Fruit fly (Drosophila melanogaster) whole organism, embryonic: ENCODE results near the gene CG14668.

Experiments
- Abd-B ChIP-seq: fragments of 200-800 bp; sonication (Bioruptor generic); optimal IDR thresholded peaks from 2 replicates; lab custom pipeline; 2018; ENCODE audit warnings: missing biosample characterization, mild to moderate bottlenecking, missing genetic modification characterization, moderate library complexity
- Aef1 ChIP-seq: fragments of 200-800 bp; sonication (Bioruptor generic); IDR thresholded peaks from 3 replicates; pipeline ENCODE4 v1.3.6; 2022; ENCODE audit warnings: missing biosample characterization, missing genetic modification characterization
- Bteb2 ChIP-seq: fragments of 200-800 bp; sonication (Bioruptor generic); optimal IDR thresholded peaks from 2 replicates; lab custom pipeline; 2016; ENCODE audit warnings: missing biosample characterization, missing genetic modification characterization
- CG12744 ChIP-seq: fragments of 200-800 bp; sonication (Bioruptor generic); optimal IDR thresholded peaks from 2 replicates; lab custom pipeline; 2016; ENCODE audit warnings: missing biosample characterization, missing genetic modification characterization
- CG13287 ChIP-seq: fragments of 200-800 bp; sonication (Bioruptor generic); IDR thresholded peaks from 2 replicates; pipeline ENCODE4 v1.3.6; 2022; ENCODE audit warnings: missing biosample characterization, missing genetic modification characterization; ENCODE audit not compliant: partially characterized antibody
- CG13624 ChIP-seq: fragments of 200-800 bp; sonication (Bioruptor generic); optimal IDR thresholded peaks from 2 replicates; lab custom pipeline; 2016; ENCODE audit warnings: missing biosample characterization, missing genetic modification characterization
- CG15269 ChIP-seq: fragments of 200-800 bp; sonication (Bioruptor generic); optimal IDR thresholded peaks from 2 replicates; lab custom pipeline; 2018; ENCODE audit warnings: missing biosample characterization, mild to moderate bottlenecking, missing genetic modification characterization, moderate library complexity
- CG15479 ChIP-seq: fragments of 200-800 bp; sonication (Bioruptor generic); optimal IDR thresholded peaks from 3 replicates; lab custom pipeline; 2019; ENCODE audit warnings: missing biosample characterization, mild to moderate bottlenecking, missing genetic modification characterization, moderate library complexity
- CG15514 ChIP-seq: fragments of 200-800 bp; sonication (Bioruptor generic); optimal IDR thresholded peaks from 3 replicates; lab custom pipeline; 2017; ENCODE audit warnings: missing biosample characterization, missing genetic modification characterization, mild to moderate bottlenecking, moderate library complexity, missing genetic modification reagents
- CG1602 ChIP-seq: fragments of 200-800 bp; sonication (Bioruptor generic); optimal IDR thresholded peaks from 3 replicates; lab custom pipeline; 2016; ENCODE audit warnings: missing biosample characterization, missing genetic modification characterization
- CG17829 ChIP-seq: fragments of 200-800 bp; optimal IDR thresholded peaks from 2 replicates; lab custom pipeline; 2019; ENCODE audit warnings: missing biosample characterization, mild to moderate bottlenecking, missing genetic modification characterization, moderate library complexity
- CG31365 ChIP-seq: fragments of 200-800 bp; sonication (Bioruptor generic); optimal IDR thresholded peaks from 2 replicates; lab custom pipeline; 2018; ENCODE audit warnings: missing biosample characterization, mild to moderate bottlenecking, missing genetic modification characterization
- CG34376 ChIP-seq: fragments of 200-800 bp; sonication (Bioruptor generic); optimal IDR thresholded peaks from 2 replicates; lab custom pipeline; 2018; ENCODE audit warnings: missing biosample characterization, mild to moderate bottlenecking, missing genetic modification characterization
- CG4404 ChIP-seq: fragments of 200-800 bp; sonication (Bioruptor generic); IDR thresholded peaks from 2 replicates; pipeline ENCODE4 v1.3.6; 2022; ENCODE audit warnings: missing biosample characterization, missing genetic modification characterization
- CG6175 ChIP-seq: fragments of 200-800 bp; sonication (Bioruptor generic); IDR thresholded peaks from 3 replicates; pipeline ENCODE4 v1.3.6; 2022; ENCODE audit warnings: missing biosample characterization, missing genetic modification characterization
- CG6765 ChIP-seq: fragments of 200-800 bp; sonication (Bioruptor generic); optimal IDR thresholded peaks from 3 replicates; lab custom pipeline; 2017; ENCODE audit warnings: missing biosample characterization, mild to moderate bottlenecking, missing genetic modification characterization
- CG6791 ChIP-seq: fragments of 200-800 bp; sonication (Bioruptor generic); IDR thresholded peaks from 3 replicates; pipeline ENCODE4 v1.3.6; 2022; ENCODE audit warnings: missing biosample characterization, missing genetic modification characterization; ENCODE audit not compliant: partially characterized antibody
- CG8944 ChIP-seq: fragments of 200-800 bp; sonication (Bioruptor generic); optimal IDR thresholded peaks from 3 replicates; lab custom pipeline; 2016; ENCODE audit warnings: missing biosample characterization, missing genetic modification characterization
- CG9876 ChIP-seq: fragments of 200-800 bp; sonication (Bioruptor generic); optimal IDR thresholded peaks from 2 replicates; lab custom pipeline; 2016; ENCODE audit warnings: missing biosample characterization, missing genetic modification characterization
- CG9932 ChIP-seq: fragments of 200-800 bp; sonication (Bioruptor generic); IDR thresholded peaks from 2 replicates; pipeline ENCODE4 v1.3.6; 2022; ENCODE audit warnings: missing biosample characterization, missing genetic modification characterization
- CTCF ChIP-seq: fragments of 200-800 bp; sonication (Bioruptor generic); optimal IDR thresholded peaks from 2 replicates; lab custom pipeline; 2017; ENCODE audit warnings: missing biosample characterization, mild to moderate bottlenecking, missing genetic modification characterization, moderate library complexity
- Deaf1 ChIP-seq: fragments of 200-800 bp; optimal IDR thresholded peaks from 3 replicates; lab custom pipeline; 2019; ENCODE audit warnings: missing biosample characterization, mild to moderate bottlenecking, missing genetic modification characterization, moderate library complexity
- Dip2 ChIP-seq: fragments of 200-800 bp; sonication (Bioruptor generic); IDR thresholded peaks from 2 replicates; pipeline ENCODE4 v1.3.6; 2022; ENCODE audit warnings: missing biosample characterization, missing genetic modification characterization
- Drgx ChIP-seq: fragments of 200-800 bp; sonication (Bioruptor generic); IDR thresholded peaks from 2 replicates; pipeline ENCODE4 v1.3.6; 2022; ENCODE audit warnings: missing biosample characterization, missing genetic modification characterization
- H15 ChIP-seq: fragments of 200-800 bp; sonication (Bioruptor generic); IDR thresholded peaks from 3 replicates; pipeline ENCODE4 v1.3.6; 2022; ENCODE audit warnings: missing biosample characterization, missing genetic modification characterization
- Hr39 ChIP-seq: fragments of >200 bp; optimal IDR thresholded peaks from 2 replicates; lab custom pipeline; 2017
- Lpt ChIP-seq: fragments of >200 bp; optimal IDR thresholded peaks from 2 replicates; lab custom pipeline; 2018; ENCODE audit warnings: missing biosample characterization, missing genetic modification characterization
- MTF-1 ChIP-seq: fragments of 200-800 bp; sonication (Bioruptor generic); optimal IDR thresholded peaks from 2 replicates; lab custom pipeline; 2018; ENCODE audit warnings: missing biosample characterization, mild to moderate bottlenecking, missing genetic modification characterization, borderline replicate concordance
- Myb ChIP-seq: fragments of 200-800 bp; sonication (Bioruptor generic); optimal IDR thresholded peaks from 2 replicates; lab custom pipeline; 2016; ENCODE audit warnings: missing biosample characterization, missing genetic modification characterization
- Pdp1 ChIP-seq, 2 experiments: fragments of 200-800 bp; sonication (Bioruptor generic); optimal IDR thresholded peaks; 3 replicates each; lab custom pipeline; 2016; ENCODE audit warnings: missing biosample characterization in 2 of 2, missing genetic modification characterization in 2 of 2, mild to moderate bottlenecking in 1 of 2, moderate library complexity in 1 of 2
- Sox102F ChIP-seq: fragments of 200-800 bp; sonication (Bioruptor generic); optimal IDR thresholded peaks from 2 replicates; lab custom pipeline; 2018; ENCODE audit warnings: missing biosample characterization, mild to moderate bottlenecking, missing genetic modification characterization, moderate library complexity
- YL-1 ChIP-seq: fragments of 200-800 bp; sonication (Bioruptor generic); optimal IDR thresholded peaks from 3 replicates; lab custom pipeline; 2017; ENCODE audit warnings: missing biosample characterization, mild to moderate bottlenecking, missing genetic modification characterization
- al ChIP-seq: fragments of 200-800 bp; sonication (Bioruptor generic); IDR thresholded peaks from 2 replicates; pipeline ENCODE4 v1.3.6; 2022; ENCODE audit warnings: missing biosample characterization, missing genetic modification characterization
- danr ChIP-seq: fragments of 200-800 bp; sonication (Bioruptor generic); IDR thresholded peaks from 2 replicates; pipeline ENCODE4 v1.3.6; 2022; ENCODE audit warnings: missing biosample characterization, missing genetic modification characterization
- fu2 ChIP-seq: fragments of 200-800 bp; sonication (Bioruptor generic); optimal IDR thresholded peaks from 2 replicates; lab custom pipeline; 2016; ENCODE audit warnings: missing biosample characterization, missing genetic modification characterization
- gce ChIP-seq: fragments of 200-800 bp; sonication (Bioruptor generic); IDR thresholded peaks from 3 replicates; pipeline ENCODE4 v1.3.6; 2022; ENCODE audit warnings: missing biosample characterization, missing genetic modification characterization
- gcm ChIP-seq: fragments of 200-800 bp; sonication (Bioruptor generic); optimal IDR thresholded peaks from 2 replicates; lab custom pipeline; 2019; ENCODE audit warnings: missing biosample characterization, mild to moderate bottlenecking, missing genetic modification characterization, moderate library complexity
- gcm2 ChIP-seq: fragments of 200-800 bp; sonication (Bioruptor generic); optimal IDR thresholded peaks from 2 replicates; lab custom pipeline; 2016; ENCODE audit warnings: missing biosample characterization, missing genetic modification characterization
- klu ChIP-seq: fragments of 200-800 bp; sonication (Bioruptor generic); IDR thresholded peaks from 2 replicates; pipeline ENCODE4 v1.3.6; 2022; ENCODE audit warnings: missing biosample characterization, missing genetic modification characterization
- kni ChIP-seq: fragments of 200-800 bp; sonication (Bioruptor generic); optimal IDR thresholded peaks from 3 replicates; lab custom pipeline; 2017; ENCODE audit warnings: mild to moderate bottlenecking, missing biosample characterization, missing genetic modification reagents, missing genetic modification characterization
- lilli ChIP-seq: fragments of 200-800 bp; sonication (Bioruptor generic); optimal IDR thresholded peaks from 3 replicates; lab custom pipeline; 2016; ENCODE audit warnings: missing biosample characterization, missing genetic modification characterization
- nom ChIP-seq: fragments of 200-800 bp; sonication (Bioruptor generic); optimal IDR thresholded peaks from 2 replicates; lab custom pipeline; 2017; ENCODE audit warnings: missing biosample characterization, missing genetic modification characterization, mild to moderate bottlenecking, moderate library complexity, missing genetic modification reagents
- pb ChIP-seq: fragments of 200-800 bp; sonication (Bioruptor generic); optimal IDR thresholded peaks from 3 replicates; lab custom pipeline; 2016; ENCODE audit warnings: missing biosample characterization, missing genetic modification characterization
- pfk ChIP-seq: fragments of 200-800 bp; sonication (Bioruptor generic); optimal IDR thresholded peaks from 2 replicates; lab custom pipeline; 2018; ENCODE audit warnings: missing biosample characterization, mild to moderate bottlenecking, missing genetic modification characterization, moderate library complexity
- prd ChIP-seq, 3 experiments: fragments of >200 bp in 2 of 3; fragments of 200-800 bp in 1 of 3; sonication (Bioruptor generic) in 1 of 3; optimal IDR thresholded peaks in 2 of 3; IDR thresholded peaks in 1 of 3; 2 replicates in 2 of 3; 3 replicates in 1 of 3; pipeline versions ENCODE4 v1.3.6 to Lab custom; 2017 to 2022; ENCODE audit warnings: missing biosample characterization in 1 of 3, missing genetic modification characterization in 1 of 3
- pros ChIP-seq: fragments of 200-800 bp; sonication (Bioruptor generic); optimal IDR thresholded peaks from 3 replicates; lab custom pipeline; 2019; ENCODE audit warnings: missing biosample characterization, mild to moderate bottlenecking, missing genetic modification characterization, moderate library complexity
- scrt ChIP-seq: fragments of 200-800 bp; sonication (Bioruptor generic); optimal IDR thresholded peaks from 2 replicates; lab custom pipeline; 2018; ENCODE audit warnings: missing biosample characterization, mild to moderate bottlenecking, missing genetic modification characterization, moderate library complexity
- sd ChIP-seq: fragments of 200-800 bp; sonication (Bioruptor generic); optimal IDR thresholded peaks from 3 replicates; lab custom pipeline; 2018; ENCODE audit warnings: missing biosample characterization, mild to moderate bottlenecking, missing genetic modification characterization, moderate library complexity
- sqz ChIP-seq: fragments of 200-800 bp; sonication (Bioruptor generic); optimal IDR thresholded peaks from 3 replicates; lab custom pipeline; 2018; ENCODE audit warnings: missing biosample characterization, mild to moderate bottlenecking, missing genetic modification characterization
- unpg ChIP-seq: fragments of 200-800 bp; sonication (Bioruptor generic); optimal IDR thresholded peaks from 3 replicates; lab custom pipeline; 2018; ENCODE audit warnings: missing biosample characterization, mild to moderate bottlenecking, missing genetic modification characterization, moderate library complexity
- vvl ChIP-seq: fragments of 200-800 bp; sonication (Bioruptor generic); IDR thresholded peaks from 2 replicates; pipeline ENCODE4 v1.3.6; 2022; ENCODE audit warnings: missing biosample characterization, missing genetic modification characterization
- yki ChIP-seq: fragments of >200 bp; optimal IDR thresholded peaks from 3 replicates; lab custom pipeline; 2018
- zen ChIP-seq: fragments of 200-800 bp; sonication (Bioruptor generic); optimal IDR thresholded peaks from 3 replicates; lab custom pipeline; 2018; ENCODE audit warnings: missing biosample characterization, mild to moderate bottlenecking, missing genetic modification characterization, moderate library complexity

Gene CG14668

dm6 chr3R:5363412-5363811 is 24.1 kb downstream of the CG14668 start (continued):
- TF ChIP-seq Pdp1 (GFP tag; optimal IDR thresholded peaks at IDR 0.05; lab: Kevin White, UChicago) (no peak), yki (lab: Kevin White, UChicago) (no peak), CG15479 (GFP tag; lab: Kevin White, UChicago) (no peak), Abd-B (GFP tag; lab: Kevin White, UChicago) (no peak), CG1602 (GFP tag; lab: Kevin White, UChicago) (no peak), Hr39 (no peak), Lpt (GFP tag; lab: Kevin White, UChicago) (no peak), Aef1 (GFP tag; lab: Robert Waterston, UW) (no peak), Myb (GFP tag; lab: Kevin White, UChicago) (no peak), lilli (no peak), CG12744 (GFP tag; lab: Kevin White, UChicago) (no peak), CG9876 (GFP tag; lab: Kevin White, UChicago) (no peak), Deaf1 (tag; lab: Kevin White, UChicago) (no peak), gcm2 (GFP tag; lab: Kevin White, UChicago) (no peak), sqz (GFP tag; lab: Kevin White, UChicago) (peak; percentile 83), Sox102F (GFP tag; lab: Kevin White, UChicago) (no peak), CG15514 (GFP tag; lab: Kevin White, UChicago) (no peak), CG8944 (GFP tag; lab: Kevin White, UChicago) (no peak), sd (tag; lab: Kevin White, UChicago) (peak; percentile 41), CG15269 (tag; lab: Kevin White, UChicago) (no peak), pros (GFP tag; lab: Kevin White, UChicago) (peak; percentile 54), CG13624 (GFP tag; lab: Kevin White, UChicago) (no peak), CG13287 (GFP tag; lab: Robert Waterston, UW) (peak; percentile 37; the same call in 1 of the 2 replicates), CG9932 (GFP tag; lab: Robert Waterston, UW) (no peak), CG6175 (GFP tag; lab: Robert Waterston, UW) (peak; percentile 67), CG31365 (tag; lab: Kevin White, UChicago) (no peak), scrt (no peak), gcm (no peak), klu (GFP tag; lab: Robert Waterston, UW) (no peak), vvl (GFP tag; lab: Robert Waterston, UW) (no peak), CG34376 (GFP tag; lab: Kevin White, UChicago) (no peak), nom (GFP tag; lab: Kevin White, UChicago) (peak; percentile 79), kni (peak; percentile 6), YL-1 (no peak), fu2 (GFP tag; lab: Kevin White, UChicago) (no peak), MTF-1 (GFP tag; lab: Kevin White, UChicago) (no peak), pfk (GFP tag; lab: Kevin White, UChicago) (no peak), Dip2 (GFP tag; lab: Robert Waterston, UW) (no peak), CTCF (GFP tag; lab: Kevin White, UChicago) (no peak), unpg (GFP tag; lab: Kevin White, UChicago) (no peak), prd (optimal IDR thresholded peaks at IDR 0.05; lab: Kevin White, UChicago) (no peak), prd (GFP tag; IDR thresholded peaks at IDR 0.05; lab: Robert Waterston, UW) (no peak), CG4404 (GFP tag; lab: Robert Waterston, UW) (no peak), danr (GFP tag; lab: Robert Waterston, UW) (no peak), Bteb2 (no peak), Drgx (GFP tag; lab: Robert Waterston, UW) (no peak), gce (GFP tag; lab: Robert Waterston, UW) (no peak), zen (tag; lab: Kevin White, UChicago) (no peak), pb (GFP tag; lab: Kevin White, UChicago) (no peak), H15 (GFP tag; lab: Robert Waterston, UW) (no peak), CG6765 (GFP tag; lab: Kevin White, UChicago) (no peak), CG6791 (GFP tag; lab: Robert Waterston, UW) (no peak), al (no peak), CG17829 (tag; lab: Kevin White, UChicago) (no peak)
